Worm (Caenorhabditis elegans) whole organism, midembryonic: ENCODE results near the gene gly-3.

Source experiments
- T22C8.4 ChIP-seq: fragments of 200-800 bp; sonication (Bioruptor generic); IDR thresholded peaks from 2 replicates; pipeline ENCODE4 v1.3.6; 2022; ENCODE audit warnings: missing genetic modification characterization, missing compliant biosample characterization
- cog-1 ChIP-seq: sonication (generic microtip); optimal IDR thresholded peaks from 2 replicates; lab custom pipeline; 2016; ENCODE audit warnings: missing genetic modification characterization, missing compliant biosample characterization
- flt-1 ChIP-seq: fragments of 200-800 bp; sonication (Bioruptor generic); IDR thresholded peaks from 2 replicates; pipeline ENCODE4 v1.3.6; 2022; ENCODE audit warnings: missing genetic modification characterization, missing compliant biosample characterization
- klf-2 ChIP-seq: fragments of 200-800 bp; sonication (Bioruptor generic); conservative IDR thresholded peaks from 2 replicates; pipeline ENCODE4 v1.3.6; 2022; ENCODE audit warnings: missing genetic modification reagents, missing genetic modification characterization, missing compliant biosample characterization
- med-1 ChIP-seq: sonication (generic microtip); optimal IDR thresholded peaks from 2 replicates; lab custom pipeline; 2017; ENCODE audit warnings: missing genetic modification characterization, mild to moderate bottlenecking, missing compliant biosample characterization, antibody characterized with exemption, missing genetic modification reagents; ENCODE audit not compliant: insufficient read depth
- ref-1 ChIP-seq: fragments of 200-800 bp; sonication (Bioruptor generic); conservative IDR thresholded peaks from 2 replicates; pipeline ENCODE4 v1.3.6; 2022; ENCODE audit warnings: missing genetic modification reagents, missing genetic modification characterization, missing compliant biosample characterization
- tab-1 ChIP-seq: fragments of 200-800 bp; sonication (Bioruptor generic); IDR thresholded peaks from 2 replicates; pipeline ENCODE4 v1.3.6; 2022; ENCODE audit warnings: missing genetic modification characterization, missing compliant biosample characterization
- ztf-23 ChIP-seq: fragments of 200-800 bp; sonication (Bioruptor generic); IDR thresholded peaks from 2 replicates; pipeline ENCODE4 v1.3.6; 2022; ENCODE audit warnings: missing genetic modification reagents, missing genetic modification characterization, missing compliant biosample characterization
- ztf-29 ChIP-seq: fragments of 200-800 bp; sonication (Bioruptor generic); IDR thresholded peaks from 2 replicates; pipeline ENCODE4 v1.3.6; 2022; ENCODE audit warnings: missing genetic modification reagents, missing genetic modification characterization, missing compliant biosample characterization

Gene gly-3

DNA sequence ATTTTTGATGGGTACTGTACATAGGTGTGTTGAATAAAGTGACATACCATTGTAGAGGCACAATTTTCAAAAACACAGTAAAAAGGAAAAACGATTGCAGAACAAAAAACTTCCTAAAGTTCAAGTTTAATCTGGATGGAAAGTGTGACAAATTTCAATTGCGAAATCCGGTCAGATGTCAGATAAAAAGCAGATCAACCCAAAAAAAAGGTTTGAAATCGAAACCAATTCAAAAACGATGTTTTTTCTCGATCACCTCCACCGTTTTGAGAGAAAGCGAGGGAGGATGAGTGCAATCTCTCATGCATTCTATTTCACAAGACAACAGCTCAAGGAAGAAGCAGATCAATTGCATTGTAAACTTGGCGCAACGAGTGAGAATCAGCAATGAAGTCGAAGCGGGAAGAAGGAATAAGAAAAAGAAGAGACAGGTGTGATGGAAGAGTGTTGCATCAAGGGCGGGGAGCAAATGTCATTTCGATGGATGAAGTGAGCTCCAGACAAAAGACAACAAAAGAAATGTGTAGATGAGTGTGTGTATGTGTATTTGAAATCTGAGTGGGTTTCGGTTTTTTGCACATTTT, 37.3 kb downstream of the gly-3 start:
- TF ChIP-seq ref-1 (no peak), ztf-29 (GFP tag; lab: Robert Waterston, UW) (no peak), med-1 (GFP tag; lab: Kevin White, UChicago) (no peak), T22C8.4 (no peak), cog-1 (tag; lab: Kevin White, UChicago) (no peak), klf-2 (GFP tag; lab: Robert Waterston, UW) (no peak), ztf-23 (no peak), tab-1 (GFP tag; lab: Robert Waterston, UW) (no peak), flt-1 (GFP tag; lab: Robert Waterston, UW) (no peak)

DNA sequence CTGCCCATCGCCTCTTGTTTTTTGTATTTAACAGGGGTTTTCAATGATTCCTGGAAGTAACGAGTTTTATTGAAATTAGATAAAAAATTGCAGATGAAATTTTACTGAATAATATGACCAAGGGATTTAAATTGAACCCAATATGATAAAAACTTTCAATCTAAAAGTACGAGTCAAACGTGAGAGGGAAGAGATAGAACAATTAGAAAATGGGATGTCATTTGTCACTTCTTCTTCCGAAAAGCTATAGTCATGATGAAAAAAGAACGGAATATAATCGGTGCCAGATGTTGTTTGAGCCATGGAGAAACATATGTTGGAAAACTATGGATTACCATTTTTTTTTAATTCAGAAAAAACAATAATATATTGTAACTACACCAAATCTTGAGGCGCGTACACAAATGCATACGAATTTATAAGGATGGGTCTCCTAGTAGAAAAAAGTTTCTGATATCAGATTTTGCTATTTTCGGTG, 38.7 kb downstream of the gly-3 start, which contains the start of gene sup-18:
Gene sup-18, minus strand, starts transcription at position 51 of the 478 bp plus-strand sequence.
- no peak for TF ChIP-seq klf-2 (GFP tag; lab: Robert Waterston, UW)
- no peak for TF ChIP-seq tab-1 (GFP tag; lab: Robert Waterston, UW)

DNA sequence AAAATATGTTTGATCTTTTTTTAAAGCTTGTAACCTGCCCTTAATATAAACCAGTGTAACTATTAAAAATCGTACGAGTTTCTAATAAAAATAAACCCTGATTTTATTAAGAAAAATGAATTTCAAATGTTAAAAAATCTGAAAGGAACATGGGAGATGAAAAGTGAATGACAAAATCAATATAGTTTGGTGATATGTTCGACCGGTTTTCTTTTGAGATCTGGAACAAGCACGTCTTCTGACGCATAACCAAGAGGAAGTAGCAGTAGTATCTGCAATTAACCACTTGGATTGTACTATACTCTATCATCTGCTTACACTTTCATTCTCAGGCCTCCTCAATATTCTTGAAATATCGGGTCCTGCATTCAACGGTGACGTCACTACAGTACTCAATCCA, 40.5 kb downstream of the gly-3 start:
- TF ChIP-seq tab-1 (GFP tag; lab: Robert Waterston, UW): no peak
- no peak for TF ChIP-seq ref-1
- TF ChIP-seq T22C8.4: no peak
- no peak for TF ChIP-seq med-1 (GFP tag; lab: Kevin White, UChicago)
- no peak for TF ChIP-seq klf-2 (GFP tag; lab: Robert Waterston, UW)
- TF ChIP-seq flt-1 (GFP tag; lab: Robert Waterston, UW): no peak

DNA sequence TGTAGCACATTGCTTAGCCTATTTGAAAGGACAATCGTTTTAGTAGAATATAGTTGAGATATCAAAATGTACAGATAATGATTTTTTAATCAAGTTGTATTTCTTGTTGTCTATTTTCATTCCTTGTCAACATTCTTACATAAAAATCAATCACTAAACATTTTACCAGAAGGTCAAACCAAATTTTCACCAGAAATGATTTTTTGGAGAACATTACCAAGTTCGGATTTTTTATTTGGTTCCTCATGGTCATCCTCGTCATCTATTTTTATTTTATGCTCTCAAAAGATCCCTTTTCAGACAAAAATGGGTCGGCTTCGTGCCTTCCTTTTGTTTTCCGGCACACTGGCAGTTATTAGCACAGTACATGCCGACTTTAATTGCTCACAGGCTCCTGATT, 44.1 kb downstream of the gly-3 start, which contains the start of gene tyr-1:
Gene tyr-1, plus strand, starts transcription at position 301 of the 400 bp plus-strand sequence.
- TF ChIP-seq ref-1 (no peak), med-1 (GFP tag; lab: Kevin White, UChicago) (no peak), tab-1 (GFP tag; lab: Robert Waterston, UW) (no peak), flt-1 (GFP tag; lab: Robert Waterston, UW) (no peak), cog-1 (tag; lab: Kevin White, UChicago) (no peak), klf-2 (GFP tag; lab: Robert Waterston, UW) (no peak), T22C8.4 (no peak), ztf-23 (no peak), ztf-29 (GFP tag; lab: Robert Waterston, UW) (no peak)

DNA sequence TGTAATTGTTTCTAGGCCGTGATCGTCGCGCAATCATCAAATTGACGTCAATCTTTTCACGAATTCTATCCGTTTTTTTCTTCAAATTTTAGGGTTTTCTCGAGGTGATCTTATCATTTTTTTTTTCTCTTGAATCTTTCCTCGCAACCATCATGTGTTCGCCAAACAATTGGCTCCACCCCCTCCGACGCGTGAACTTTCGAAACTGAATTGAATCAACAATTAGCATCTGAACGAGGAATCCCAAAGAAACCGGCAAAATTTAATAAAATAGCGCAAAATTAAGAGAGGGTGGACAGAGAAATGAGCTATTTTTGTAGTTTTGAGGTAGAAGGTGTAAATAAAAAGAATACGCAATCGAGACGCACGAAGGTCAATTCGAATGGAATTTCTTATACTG, 44.8 kb downstream of the gly-3 start:
- no peak for TF ChIP-seq tab-1 (GFP tag; lab: Robert Waterston, UW)
- TF ChIP-seq cog-1 (tag; lab: Kevin White, UChicago): no peak
- no peak for TF ChIP-seq T22C8.4
- no peak for TF ChIP-seq ref-1
- no peak for TF ChIP-seq ztf-23
- TF ChIP-seq med-1 (GFP tag; lab: Kevin White, UChicago): no peak
- TF ChIP-seq klf-2 (GFP tag; lab: Robert Waterston, UW): no peak
- TF ChIP-seq ztf-29 (GFP tag; lab: Robert Waterston, UW): no peak
- TF ChIP-seq flt-1 (GFP tag; lab: Robert Waterston, UW): no peak

DNA sequence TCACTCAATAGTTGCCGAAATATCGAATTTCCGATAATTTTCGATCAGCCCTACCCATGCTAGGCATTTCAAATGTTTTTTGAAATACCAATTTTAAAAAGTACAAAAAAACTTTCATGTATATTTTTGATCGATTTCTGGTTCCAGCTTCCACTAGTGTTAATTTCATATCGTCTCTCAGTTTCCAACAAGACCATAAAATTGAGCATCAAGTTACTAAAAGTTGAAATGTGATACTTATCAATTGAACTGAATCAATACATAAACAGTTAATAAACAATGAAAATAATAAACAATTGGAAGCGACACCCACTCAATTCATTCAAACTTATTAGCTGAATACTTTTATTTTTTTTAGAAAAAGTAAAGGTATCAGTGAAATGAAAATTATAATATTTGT, 51.4 kb downstream of the gly-3 start, which contains the start of gene cup-4:
Gene cup-4, plus strand, starts transcription at position 301 of the 400 bp plus-strand sequence.
- TF ChIP-seq cog-1 (tag; lab: Kevin White, UChicago) (no peak), med-1 (GFP tag; lab: Kevin White, UChicago) (no peak), ztf-23 (no peak), klf-2 (GFP tag; lab: Robert Waterston, UW) (no peak), ref-1 (no peak), T22C8.4 (no peak), ztf-29 (GFP tag; lab: Robert Waterston, UW) (no peak), flt-1 (GFP tag; lab: Robert Waterston, UW) (no peak), tab-1 (GFP tag; lab: Robert Waterston, UW) (no peak)

DNA sequence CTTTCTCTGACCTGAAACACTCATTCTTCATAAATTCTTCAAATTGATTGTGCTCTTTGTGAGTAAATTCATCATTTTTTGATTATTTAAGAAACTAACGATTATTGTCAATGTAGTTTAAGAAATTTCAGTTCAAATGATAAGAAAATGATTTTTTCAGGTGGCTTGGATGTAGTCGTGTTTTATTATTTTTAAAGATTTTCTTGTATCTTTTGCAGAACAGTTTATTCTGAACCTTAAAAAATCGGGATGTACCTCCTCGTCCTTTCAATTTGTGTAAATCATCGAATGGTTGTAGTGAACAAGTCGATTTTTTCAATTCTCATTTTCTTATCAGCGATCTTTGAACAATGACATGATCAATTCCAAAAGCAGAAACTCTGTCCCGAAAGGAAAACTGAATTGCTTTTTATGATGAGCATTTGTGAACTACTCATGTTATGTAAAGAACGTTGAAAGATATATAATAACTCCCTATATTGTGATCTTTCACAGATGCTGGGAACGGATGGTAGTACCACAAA, 52.3 kb downstream of the gly-3 start, which contains the start of gene slc-17.3:
Gene slc-17.3, minus strand, starts transcription at position 51 of the 524 bp plus-strand sequence.
- TF ChIP-seq ztf-23: no peak
- no peak for TF ChIP-seq klf-2 (GFP tag; lab: Robert Waterston, UW)
- no peak for TF ChIP-seq ref-1
- no peak for TF ChIP-seq cog-1 (tag; lab: Kevin White, UChicago)
- no peak for TF ChIP-seq med-1 (GFP tag; lab: Kevin White, UChicago)
- TF ChIP-seq tab-1 (GFP tag; lab: Robert Waterston, UW): no peak
- TF ChIP-seq flt-1 (GFP tag; lab: Robert Waterston, UW): no peak
- TF ChIP-seq ztf-29 (GFP tag; lab: Robert Waterston, UW): no peak
- TF ChIP-seq T22C8.4: no peak
